Worm (Caenorhabditis elegans) whole organism, L2 larva: ENCODE data around the gene adr-2.

ENCODE experiments used
- C34F6.9 ChIP-seq: fragments of 150-350 bp; optimal IDR thresholded peaks from 2 replicates; lab custom pipeline; 2014; ENCODE audit warnings: missing biosample characterization, missing genetic modification characterization
- F13H6.1 ChIP-seq: sonication (generic microtip); optimal IDR thresholded peaks from 2 replicates; lab custom pipeline; 2016; ENCODE audit warnings: missing genetic modification characterization, missing compliant biosample characterization
- R02D3.7 ChIP-seq: fragments of 150-350 bp; optimal IDR thresholded peaks from 2 replicates; lab custom pipeline; 2014; ENCODE audit warnings: missing biosample characterization, missing genetic modification characterization
- Y55F3AM.14 ChIP-seq: fragments of 200-800 bp; sonication (Bioruptor generic); optimal IDR thresholded peaks from 2 replicates; lab custom pipeline; 2018; ENCODE audit warnings: mild to moderate bottlenecking, missing genetic modification characterization, missing compliant biosample characterization
- ZK546.5 ChIP-seq: sonication (generic microtip); optimal IDR thresholded peaks from 2 replicates; lab custom pipeline; 2017; ENCODE audit warnings: missing biosample characterization, missing genetic modification characterization
- alr-1 ChIP-seq: fragments of 150-350 bp; optimal IDR thresholded peaks from 2 replicates; lab custom pipeline; 2014; ENCODE audit warnings: missing biosample characterization, missing genetic modification characterization
- blmp-1 ChIP-seq: sonication (generic microtip); optimal IDR thresholded peaks from 2 replicates; lab custom pipeline; 2017; ENCODE audit warnings: missing genetic modification characterization, mild to moderate bottlenecking, missing compliant biosample characterization, antibody characterized with exemption, moderate library complexity; ENCODE audit not compliant: insufficient read depth
- ceh-16 ChIP-seq: fragments of 150-350 bp; optimal IDR thresholded peaks from 2 replicates; lab custom pipeline; 2014; ENCODE audit warnings: missing biosample characterization, missing genetic modification characterization
- ceh-82 ChIP-seq: fragments of 150-350 bp; optimal IDR thresholded peaks from 2 replicates; lab custom pipeline; 2014; ENCODE audit warnings: missing biosample characterization, missing genetic modification characterization
- crh-2 ChIP-seq: sonication (generic microtip); optimal IDR thresholded peaks from 2 replicates; lab custom pipeline; 2017; ENCODE audit warnings: missing biosample characterization, missing genetic modification characterization
- egl-27 ChIP-seq: sonication (generic microtip); optimal IDR thresholded peaks from 3 replicates; lab custom pipeline; 2017; ENCODE audit warnings: missing biosample characterization, missing genetic modification reagents, missing genetic modification characterization
- elt-1 ChIP-seq: fragments of 150-350 bp; optimal IDR thresholded peaks from 2 replicates; lab custom pipeline; 2014; ENCODE audit warnings: missing biosample characterization, missing genetic modification characterization
- gmeb-1 ChIP-seq: fragments of 150-350 bp; optimal IDR thresholded peaks from 2 replicates; lab custom pipeline; 2014; ENCODE audit warnings: missing biosample characterization, missing genetic modification characterization
- lin-11 ChIP-seq: fragments of 150-350 bp; sonication (generic microtip); optimal IDR thresholded peaks from 2 replicates; lab custom pipeline; 2014; ENCODE audit warnings: missing biosample characterization, missing genetic modification characterization, inconsistent platforms, mixed read lengths
- lin-13 ChIP-seq: fragments of 150-350 bp; optimal IDR thresholded peaks from 2 replicates; lab custom pipeline; 2014; ENCODE audit warnings: missing biosample characterization, missing genetic modification reagents, missing genetic modification characterization
- lin-39 ChIP-seq: fragments of 150-350 bp; optimal IDR thresholded peaks from 2 replicates; lab custom pipeline; 2014; ENCODE audit warnings: missing biosample characterization, missing genetic modification reagents, missing genetic modification characterization
- lsy-2 ChIP-seq, 2 experiments: fragments of 150-350 bp in 1 of 2; sonication (generic microtip) in 1 of 2; optimal IDR thresholded peaks; 2 replicates each; lab custom pipeline; 2014 to 2017; ENCODE audit warnings: missing biosample characterization in 2 of 2, missing genetic modification characterization in 2 of 2
- mab-5 ChIP-seq: fragments of 150-350 bp; optimal IDR thresholded peaks from 2 replicates; lab custom pipeline; 2014; ENCODE audit warnings: missing biosample characterization, missing genetic modification characterization
- mbf-1 ChIP-seq: sonication (generic microtip); optimal IDR thresholded peaks from 2 replicates; lab custom pipeline; 2017; ENCODE audit warnings: missing biosample characterization, missing genetic modification characterization
- mdl-1 ChIP-seq, 2 experiments: fragments of 150-350 bp in 1 of 2; sonication (generic microtip) in 1 of 2; optimal IDR thresholded peaks; 2 replicates each; lab custom pipeline; 2017; ENCODE audit warnings: missing biosample characterization in 2 of 2, missing genetic modification characterization in 2 of 2
- nhr-11 ChIP-seq: fragments of 150-350 bp; optimal IDR thresholded peaks from 2 replicates; lab custom pipeline; 2014; ENCODE audit warnings: missing biosample characterization, missing genetic modification characterization
- nhr-12 ChIP-seq: fragments of 150-350 bp; optimal IDR thresholded peaks from 2 replicates; lab custom pipeline; 2014; ENCODE audit warnings: missing biosample characterization, missing genetic modification characterization
- nhr-21 ChIP-seq: fragments of 150-350 bp; optimal IDR thresholded peaks from 2 replicates; lab custom pipeline; 2014; ENCODE audit warnings: missing biosample characterization, missing genetic modification characterization
- nhr-23 ChIP-seq: fragments of 150-350 bp; optimal IDR thresholded peaks from 2 replicates; lab custom pipeline; 2014; ENCODE audit warnings: missing biosample characterization, missing genetic modification reagents, missing genetic modification characterization
- nhr-6 ChIP-seq: fragments of 150-350 bp; optimal IDR thresholded peaks from 2 replicates; lab custom pipeline; 2014; ENCODE audit warnings: missing biosample characterization, missing genetic modification characterization
- nhr-77 ChIP-seq: fragments of 150-350 bp; optimal IDR thresholded peaks from 2 replicates; lab custom pipeline; 2014; ENCODE audit warnings: missing biosample characterization, missing genetic modification characterization
- peb-1 ChIP-seq: fragments of 150-350 bp; optimal IDR thresholded peaks from 2 replicates; lab custom pipeline; 2014; ENCODE audit warnings: missing biosample characterization, missing genetic modification characterization
- skn-1 ChIP-seq: sonication (generic microtip); optimal IDR thresholded peaks from 2 replicates; lab custom pipeline; 2017; ENCODE audit warnings: missing biosample characterization, missing genetic modification characterization
- sma-3 ChIP-seq: sonication (generic microtip); optimal IDR thresholded peaks from 2 replicates; lab custom pipeline; 2016; ENCODE audit warnings: missing genetic modification reagents, missing genetic modification characterization, missing compliant biosample characterization
- sma-9 ChIP-seq, 2 experiments: fragments of 150-350 bp in 1 of 2; sonication (generic microtip) in 1 of 2; optimal IDR thresholded peaks; 2 replicates each; lab custom pipeline; 2014 to 2016; ENCODE audit warnings: missing genetic modification characterization in 2 of 2, mild to moderate bottlenecking in 1 of 2, missing biosample characterization in 1 of 2, missing compliant biosample characterization in 1 of 2, missing genetic modification reagents in 1 of 2, moderate library complexity in 1 of 2
- unc-39 ChIP-seq: fragments of 150-350 bp; optimal IDR thresholded peaks from 2 replicates; lab custom pipeline; 2014; ENCODE audit warnings: missing biosample characterization, missing genetic modification characterization
- unc-55 ChIP-seq: fragments of 150-350 bp; sonication (generic microtip); optimal IDR thresholded peaks from 3 replicates; lab custom pipeline; 2014; ENCODE audit warnings: missing biosample characterization, missing genetic modification reagents, missing genetic modification characterization
- unc-62 ChIP-seq: fragments of 150-350 bp; optimal IDR thresholded peaks from 2 replicates; lab custom pipeline; 2014; ENCODE audit warnings: missing biosample characterization, missing genetic modification reagents, missing genetic modification characterization
- ztf-11 ChIP-seq: sonication (generic microtip); optimal IDR thresholded peaks from 2 replicates; lab custom pipeline; 2017; ENCODE audit warnings: missing biosample characterization, missing genetic modification characterization
- ztf-4 ChIP-seq: fragments of 150-350 bp; optimal IDR thresholded peaks from 2 replicates; lab custom pipeline; 2014; ENCODE audit warnings: missing biosample characterization, missing genetic modification characterization

adr-2 gene

DNA sequence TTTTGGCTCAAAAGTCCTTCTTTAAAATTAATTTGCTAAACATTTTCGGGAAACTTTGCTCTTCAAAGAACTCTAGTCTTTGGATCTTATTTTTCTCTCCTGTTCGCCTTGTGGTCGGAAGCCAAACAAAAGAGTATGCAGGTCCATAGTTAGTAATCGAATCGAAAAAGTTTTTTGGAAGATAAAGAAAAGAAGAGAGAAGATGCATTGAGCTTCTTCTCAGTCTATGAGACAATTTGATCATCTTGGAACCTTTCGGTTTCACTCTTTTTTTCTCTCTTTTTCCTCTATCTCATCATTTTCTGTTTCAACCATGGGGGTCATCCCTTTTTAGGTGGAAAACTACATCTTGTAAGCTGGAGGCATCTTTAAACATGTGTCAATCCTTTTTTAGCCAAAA is 21.0 kb upstream of the adr-2 start:
- TF ChIP-seq sma-9 (GFP tag; optimal IDR thresholded peaks at IDR 0.05; lab: Kevin White, UChicago) (peak; percentile 41), sma-9 (tag; optimal IDR thresholded peaks at IDR 0.05; lab: Kevin White, UChicago) (no peak), lsy-2 (tag; optimal IDR thresholded peaks at IDR 0.05; lab: Kevin White, UChicago) (peak in 1 of 2 experiments; percentile 21), ceh-82 (no peak), blmp-1 (no peak), nhr-12 (no peak), nhr-6 (tag; lab: Kevin White, UChicago) (no peak), unc-55 (no peak)

DNA sequence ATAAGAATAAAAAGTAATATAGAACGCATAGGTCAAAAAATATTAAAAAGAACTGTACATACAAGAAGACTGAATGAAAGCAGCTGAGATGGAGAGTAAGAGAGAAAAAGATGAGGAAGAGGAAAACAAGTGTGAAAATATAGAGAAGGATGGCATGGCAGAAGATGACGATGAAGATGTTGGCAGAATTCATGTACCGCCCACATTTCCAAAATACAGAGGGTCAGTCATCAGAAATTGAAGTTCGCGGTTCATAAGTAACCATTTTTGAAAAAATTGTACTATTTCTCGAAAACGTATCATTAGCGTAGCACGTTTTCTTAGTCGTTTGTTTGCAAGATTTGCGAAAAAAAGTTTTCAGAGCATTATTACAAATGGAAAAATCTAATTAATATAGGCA is 15.1 kb upstream of the adr-2 start, which contains the start of gene zmp-6:
zmp-6 (minus strand) TSS at position 101 of the 400 bp plus-strand sequence.
- TF ChIP-seq elt-1 (tag; lab: Kevin White, UChicago): no peak
- TF ChIP-seq nhr-6 (tag; lab: Kevin White, UChicago): no peak
- no peak for TF ChIP-seq Y55F3AM.14
- TF ChIP-seq gmeb-1 (tag; lab: Kevin White, UChicago): no peak
- TF ChIP-seq blmp-1: no peak
- TF ChIP-seq egl-27 (tag; lab: Kevin White, UChicago): no peak
- TF ChIP-seq peb-1 (tag; lab: Kevin White, UChicago): no peak
- no peak for TF ChIP-seq mbf-1 (tag; lab: Kevin White, UChicago)
- TF ChIP-seq sma-3 (GFP tag; lab: Kevin White, UChicago): no peak
- no peak for TF ChIP-seq nhr-77 (tag; lab: Kevin White, UChicago)

DNA sequence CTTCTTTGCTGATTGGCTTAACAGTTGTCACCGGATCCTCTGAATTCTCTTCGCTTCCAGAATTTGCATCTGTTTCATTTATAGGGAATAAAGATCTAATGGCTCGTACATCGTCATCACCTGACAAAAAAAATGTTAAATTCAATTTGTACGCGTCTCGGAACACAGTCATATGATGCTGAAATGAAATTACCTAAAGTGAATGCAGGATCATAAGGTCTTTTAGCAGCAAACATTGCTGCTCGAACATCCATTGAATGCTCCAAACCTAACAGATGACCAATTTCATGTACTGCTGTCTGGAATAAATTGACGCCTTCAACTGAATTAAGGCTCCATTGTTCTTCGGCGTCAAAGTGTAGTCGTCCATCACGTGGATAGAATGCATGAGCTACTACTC is 13.7 kb upstream of the adr-2 start:
- TF ChIP-seq blmp-1 (no peak), unc-39 (tag; lab: Kevin White, UChicago) (no peak), nhr-77 (tag; lab: Kevin White, UChicago) (no peak), mab-5 (no peak), nhr-23 (no peak), lin-13 (GFP tag; lab: Kevin White, UChicago) (no peak), ztf-4 (no peak), ztf-11 (no peak), sma-9 (GFP tag; optimal IDR thresholded peaks at IDR 0.05; lab: Kevin White, UChicago) (no peak), sma-9 (tag; optimal IDR thresholded peaks at IDR 0.05; lab: Kevin White, UChicago) (no peak), F13H6.1 (tag; lab: Kevin White, UChicago) (no peak), mdl-1 (tag; optimal IDR thresholded peaks at IDR 0.05; lab: Kevin White, UChicago) (no peak)

DNA sequence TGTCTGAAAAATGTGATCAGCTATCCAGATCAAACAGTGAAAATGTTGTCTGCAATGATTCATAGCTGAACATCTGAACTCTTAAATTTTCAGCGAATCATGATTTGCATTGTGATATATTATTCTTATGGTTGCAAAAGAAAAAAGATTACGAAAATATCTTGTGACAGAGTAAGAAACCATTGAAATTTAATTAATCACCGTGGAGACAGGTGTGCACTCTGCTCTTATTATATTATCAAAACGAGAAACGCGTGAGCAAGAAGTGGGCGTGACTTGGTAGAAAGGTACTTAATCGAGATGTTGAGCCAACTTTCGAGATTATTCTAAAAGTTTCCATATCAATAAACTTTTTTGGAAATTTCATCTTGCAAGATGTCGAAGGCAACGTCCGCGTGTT is 10.3 kb upstream of the adr-2 start, which contains the start of gene osm-10:
osm-10 (plus strand) TSS at position 293 of the 400 bp plus-strand sequence.
- no peak for TF ChIP-seq Y55F3AM.14
- no peak for TF ChIP-seq skn-1 (tag; lab: Kevin White, UChicago)
- TF ChIP-seq lin-11 (tag; lab: Kevin White, UChicago): no peak
- no peak for TF ChIP-seq R02D3.7 (tag; lab: Kevin White, UChicago)
- no peak for TF ChIP-seq lin-39 (tag; lab: Kevin White, UChicago)
- TF ChIP-seq nhr-21 (tag; lab: Kevin White, UChicago): no peak
- TF ChIP-seq nhr-11 (tag; lab: Kevin White, UChicago): no peak
- TF ChIP-seq unc-62 (GFP tag; lab: Kevin White, UChicago): no peak
- TF ChIP-seq crh-2 (tag; lab: Kevin White, UChicago): no peak
- no peak for TF ChIP-seq alr-1
- no peak for TF ChIP-seq ZK546.5 (tag; lab: Kevin White, UChicago)
- no peak for TF ChIP-seq unc-39 (tag; lab: Kevin White, UChicago)
- no peak for TF ChIP-seq C34F6.9 (tag; lab: Kevin White, UChicago)
- TF ChIP-seq ztf-4: no peak
- no peak for TF ChIP-seq sma-3 (GFP tag; lab: Kevin White, UChicago)
- TF ChIP-seq sma-9 (GFP tag; optimal IDR thresholded peaks at IDR 0.05; lab: Kevin White, UChicago): no peak
- TF ChIP-seq sma-9 (tag; optimal IDR thresholded peaks at IDR 0.05; lab: Kevin White, UChicago): no peak
- no peak for TF ChIP-seq egl-27 (tag; lab: Kevin White, UChicago)
- TF ChIP-seq blmp-1: no peak
- no peak for TF ChIP-seq lsy-2 (tag; optimal IDR thresholded peaks at IDR 0.05; lab: Kevin White, UChicago)
- TF ChIP-seq, all 48 proteins: peak for 0

DNA sequence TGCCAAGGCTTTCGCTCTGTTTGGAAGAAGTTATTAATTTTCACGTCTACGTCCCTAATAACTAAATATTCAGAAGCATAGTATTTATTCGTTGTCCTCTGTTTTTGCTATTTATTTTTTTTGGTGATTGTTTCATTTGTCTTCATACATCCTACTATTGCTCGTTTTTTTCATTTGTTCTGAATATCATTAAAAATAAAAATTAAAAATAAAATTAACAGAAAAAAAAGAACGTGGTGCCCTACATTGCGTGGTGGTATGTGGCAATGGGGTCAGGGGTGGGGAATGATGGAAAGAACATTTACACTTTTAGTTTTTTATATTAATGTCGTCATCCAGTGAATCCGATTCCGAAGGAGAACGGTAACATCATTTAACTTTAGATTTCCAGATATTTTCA is 8.4 kb upstream of the adr-2 start, which contains the start of gene ztf-31:
ztf-31 (plus strand) TSS at position 301 of the 400 bp plus-strand sequence.
- TF ChIP-seq ceh-16 (no peak), ceh-82 (no peak)
